ENCODE assay signal across 6 fruit fly cellular contexts in genomic region chr3L:9692892-9693551, dm6.
A peak's percentile ranks its signal among the peaks of the same experiment; 100 is the strongest.
TF ChIP-seq lines count a peak whose summit lies in the region.

No protein-coding gene starts in this region.

- TF ChIP-seq CTCF in whole organism, embryonic (GFP tag; optimal IDR thresholded peaks at IDR 0.05; lab: Kevin White, UChicago): peak; percentile 52

TF ChIP-seq in whole organism, 6 proteins besides CTCF, POLR2A, EP300 and RAD21:
- TF ChIP-seq pan (optimal IDR thresholded peaks at IDR 0.05; lab: Kevin White, UChicago): peak; percentile 92
- TF ChIP-seq usp (GFP tag; optimal IDR thresholded peaks at IDR 0.05; lab: Kevin White, UChicago): no peak
- no peak for TF ChIP-seq CG8478 (optimal IDR thresholded peaks at IDR 0.05; lab: Kevin White, UChicago)
- TF ChIP-seq EcR (GFP tag; optimal IDR thresholded peaks at IDR 0.05; lab: Kevin White, UChicago): no peak
- TF ChIP-seq psq (optimal IDR thresholded peaks at IDR 0.05; lab: Kevin White, UChicago): no peak
- peak; percentile 47 for TF ChIP-seq Dll (optimal IDR thresholded peaks at IDR 0.05; lab: Kevin White, UChicago)

TF ChIP-seq in whole organism, adult, 20 proteins besides CTCF, POLR2A, EP300 and RAD21 (continues in another document):
- TF ChIP-seq tj (GFP tag; optimal IDR thresholded peaks at IDR 0.05; lab: Kevin White, UChicago) (peak; percentile 77), pad (GFP tag; optimal IDR thresholded peaks at IDR 0.05; lab: Kevin White, UChicago) (peak; percentile 68), CG7045 (GFP tag; optimal IDR thresholded peaks at IDR 0.05; lab: Kevin White, UChicago) (peak; percentile 90), Clk (GFP tag; optimal IDR thresholded peaks at IDR 0.05; lab: Kevin White, UChicago) (peak; percentile 85), CG12768 (GFP tag; optimal IDR thresholded peaks at IDR 0.05; lab: Kevin White, UChicago) (peak; percentile 88), Crg-1 (GFP tag; optimal IDR thresholded peaks at IDR 0.05; lab: Kevin White, UChicago) (peak; percentile 80), Mnt (GFP tag; optimal IDR thresholded peaks at IDR 0.05; lab: Kevin White, UChicago) (no peak), CG33017 (tag; optimal IDR thresholded peaks at IDR 0.05; lab: Kevin White, UChicago) (peak; percentile 76), CG11617 (GFP tag; optimal IDR thresholded peaks at IDR 0.05; lab: Kevin White, UChicago) (peak; percentile 93), cnc (optimal IDR thresholded peaks at IDR 0.05; lab: Kevin White, UChicago) (no peak), CG7101 (tag; optimal IDR thresholded peaks at IDR 0.05; lab: Kevin White, UChicago) (peak; percentile 84), ovo (GFP tag; optimal IDR thresholded peaks at IDR 0.05; lab: Kevin White, UChicago) (no peak), toe (GFP tag; optimal IDR thresholded peaks at IDR 0.05; lab: Kevin White, UChicago) (peak; percentile 91), bab1 (GFP tag; optimal IDR thresholded peaks at IDR 0.05; lab: Kevin White, UChicago) (peak; percentile 75), kay (GFP tag; lab: Kevin White, UChicago; ENCODE audit: borderline replicate concordance) (no peak), CG1620 (GFP tag; optimal IDR thresholded peaks at IDR 0.05; lab: Kevin White, UChicago) (peak; percentile 73), cic (GFP tag; optimal IDR thresholded peaks at IDR 0.05; lab: Kevin White, UChicago) (no peak)

TF ChIP-seq in whole organism, embryonic, 481 proteins besides CTCF, POLR2A, EP300 and RAD21 (continues in another document):
- TF ChIP-seq CG6654 (GFP tag; optimal IDR thresholded peaks at IDR 0.05; lab: Kevin White, UChicago) (peak; percentile 91), CG10979 (tag; optimal IDR thresholded peaks at IDR 0.05; lab: Kevin White, UChicago) (peak; percentile 97), CG17612 (GFP tag; IDR thresholded peaks at IDR 0.05; lab: Robert Waterston, UW) (peak; percentile 64), onecut (GFP tag; IDR thresholded peaks at IDR 0.05; lab: Robert Waterston, UW) (peak; percentile 85), jumu (GFP tag; optimal IDR thresholded peaks at IDR 0.05; lab: Kevin White, UChicago) (peak; percentile 97), CG4854 (GFP tag; optimal IDR thresholded peaks at IDR 0.05; lab: Kevin White, UChicago) (peak; percentile 94), fd64A (GFP tag; optimal IDR thresholded peaks at IDR 0.05; lab: Kevin White, UChicago) (peak; percentile 68), CG13624 (GFP tag; optimal IDR thresholded peaks at IDR 0.05; lab: Kevin White, UChicago) (peak; percentile 98), Lpt (GFP tag; optimal IDR thresholded peaks at IDR 0.05; lab: Kevin White, UChicago) (no peak), ind (GFP tag; optimal IDR thresholded peaks at IDR 0.05; lab: Kevin White, UChicago) (peak; percentile 96), Med (GFP tag; lab: Kevin White, UChicago) (peak; percentile 99), Asciz (GFP tag; optimal IDR thresholded peaks at IDR 0.05; lab: Kevin White, UChicago) (peak; percentile 95), Blimp-1 (GFP tag; optimal IDR thresholded peaks at IDR 0.05; lab: Kevin White, UChicago) (peak; percentile 86), sob (GFP tag; IDR thresholded peaks at IDR 0.05; lab: Robert Waterston, UW) (peak; percentile 92), p53 (GFP tag; optimal IDR thresholded peaks at IDR 0.05; lab: Kevin White, UChicago) (peak; percentile 87), Sin3A (optimal IDR thresholded peaks at IDR 0.05; lab: Kevin White, UChicago) (no peak), CG17829 (tag; optimal IDR thresholded peaks at IDR 0.05; lab: Kevin White, UChicago) (peak; percentile 94), CG15269 (tag; optimal IDR thresholded peaks at IDR 0.05; lab: Kevin White, UChicago) (peak; percentile 96)

TF ChIP-seq in whole organism, prepupa, 60 proteins besides CTCF, POLR2A, EP300 and RAD21 (continues in another document):
- TF ChIP-seq net (GFP tag; optimal IDR thresholded peaks at IDR 0.05; lab: Kevin White, UChicago) (peak; percentile 96), CG16779 (tag; optimal IDR thresholded peaks at IDR 0.05; lab: Kevin White, UChicago) (peak; percentile 80), CG32006 (GFP tag; optimal IDR thresholded peaks at IDR 0.05; lab: Kevin White, UChicago) (peak; percentile 98), vri (GFP tag; optimal IDR thresholded peaks at IDR 0.05; lab: Kevin White, UChicago) (peak; percentile 84), CG6276 (GFP tag; optimal IDR thresholded peaks at IDR 0.05; lab: Kevin White, UChicago) (peak; percentile 93), Sox14 (GFP tag; optimal IDR thresholded peaks at IDR 0.05; lab: Kevin White, UChicago) (peak; percentile 97), Sox102F (GFP tag; optimal IDR thresholded peaks at IDR 0.05; lab: Kevin White, UChicago) (peak; percentile 95), Gug (GFP tag; IDR thresholded peaks at IDR 0.05; lab: Robert Waterston, UW) (peak; percentile 80; the same call in 1 of the 2 replicates), cyc (GFP tag; optimal IDR thresholded peaks at IDR 0.05; lab: Kevin White, UChicago) (peak; percentile 96), Ets21C (GFP tag; optimal IDR thresholded peaks at IDR 0.05; lab: Kevin White, UChicago) (peak; percentile 95), Eip78C (GFP tag; lab: Kevin White, UChicago) (peak; percentile 99), dac (GFP tag; optimal IDR thresholded peaks at IDR 0.05; lab: Kevin White, UChicago) (peak; percentile 92), CG6792 (GFP tag; optimal IDR thresholded peaks at IDR 0.05; lab: Kevin White, UChicago) (peak; percentile 96), Blimp-1 (GFP tag; optimal IDR thresholded peaks at IDR 0.05; lab: Kevin White, UChicago) (peak; percentile 86), spab (GFP tag; optimal IDR thresholded peaks at IDR 0.05; lab: Kevin White, UChicago) (peak; percentile 95), Eip93F (GFP tag; optimal IDR thresholded peaks at IDR 0.05; lab: Kevin White, UChicago) (peak; percentile 77), fkh (GFP tag; optimal IDR thresholded peaks at IDR 0.05; lab: Kevin White, UChicago) (peak; percentile 78), CG34406 (GFP tag; optimal IDR thresholded peaks at IDR 0.05; lab: Kevin White, UChicago) (peak; percentile 94)

TF ChIP-seq in whole organism, pupa, 21 proteins besides CTCF, POLR2A, EP300 and RAD21 (continues in another document):
- TF ChIP-seq Ets98B (GFP tag; IDR thresholded peaks at IDR 0.05; lab: Robert Waterston, UW): peak; percentile 39; the same call in 1 of the 2 replicates
- peak; percentile 86 for TF ChIP-seq CG34367 (tag; optimal IDR thresholded peaks at IDR 0.05; lab: Kevin White, UChicago)
- TF ChIP-seq fd96Ca (GFP tag; IDR thresholded peaks at IDR 0.05; lab: Robert Waterston, UW): peak; percentile 87; the same call in 2 of the 3 replicates
- TF ChIP-seq CG8301 (tag; optimal IDR thresholded peaks at IDR 0.05; lab: Kevin White, UChicago): peak; percentile 94
- TF ChIP-seq D1 (tag; optimal IDR thresholded peaks at IDR 0.05; lab: Kevin White, UChicago): peak; percentile 84
- peak; percentile 93 for TF ChIP-seq Snoo (tag; optimal IDR thresholded peaks at IDR 0.05; lab: Kevin White, UChicago)
- peak; percentile 93 for TF ChIP-seq Pif1A (GFP tag; optimal IDR thresholded peaks at IDR 0.05; lab: Kevin White, UChicago)
- TF ChIP-seq gl (tag; optimal IDR thresholded peaks at IDR 0.05; lab: Kevin White, UChicago): peak; percentile 69
- peak; percentile 83 for TF ChIP-seq CG17806 (tag; optimal IDR thresholded peaks at IDR 0.05; lab: Kevin White, UChicago)
- peak; percentile 56; the same call in 1 of the 2 replicates for TF ChIP-seq rn (GFP tag; IDR thresholded peaks at IDR 0.05; lab: Robert Waterston, UW)
- TF ChIP-seq CG12605 (GFP tag; IDR thresholded peaks at IDR 0.05; lab: Robert Waterston, UW): no peak
- TF ChIP-seq CG32121 (GFP tag; IDR thresholded peaks at IDR 0.05; lab: Robert Waterston, UW): peak; percentile 73
- TF ChIP-seq CG4496 (GFP tag; IDR thresholded peaks at IDR 0.05; lab: Robert Waterston, UW): peak; percentile 82
- peak; percentile 92 for TF ChIP-seq CG15710 (tag; optimal IDR thresholded peaks at IDR 0.05; lab: Kevin White, UChicago)
- peak; percentile 56; the same call in 1 of the 2 replicates for TF ChIP-seq CG10348 (GFP tag; IDR thresholded peaks at IDR 0.05; lab: Robert Waterston, UW)
- TF ChIP-seq Pif1B (GFP tag; optimal IDR thresholded peaks at IDR 0.05; lab: Kevin White, UChicago): peak; percentile 89
- TF ChIP-seq CG14655 (GFP tag; optimal IDR thresholded peaks at IDR 0.05; lab: Kevin White, UChicago): peak; percentile 97
- peak; percentile 95 for TF ChIP-seq CG8159 (tag; optimal IDR thresholded peaks at IDR 0.05; lab: Kevin White, UChicago)
- no peak for TF ChIP-seq EcR (GFP tag; optimal IDR thresholded peaks at IDR 0.05; lab: Kevin White, UChicago)

TF ChIP-seq in whole organism, wandering third instar larva, 38 proteins besides CTCF, POLR2A, EP300 and RAD21 (continues in another document):
- peak; percentile 85 for TF ChIP-seq Jra (GFP tag; optimal IDR thresholded peaks at IDR 0.05; lab: Kevin White, UChicago)
- peak; percentile 96 for TF ChIP-seq fru (GFP tag; optimal IDR thresholded peaks at IDR 0.05; lab: Kevin White, UChicago)
- peak; percentile 72 for TF ChIP-seq sage (GFP tag; optimal IDR thresholded peaks at IDR 0.05; lab: Kevin White, UChicago)
- TF ChIP-seq HLH106 (tag; optimal IDR thresholded peaks at IDR 0.05; lab: Kevin White, UChicago): peak; percentile 91
- TF ChIP-seq psq (GFP tag; optimal IDR thresholded peaks at IDR 0.05; lab: Kevin White, UChicago): peak; percentile 93
- TF ChIP-seq brk (GFP tag; optimal IDR thresholded peaks at IDR 0.05; lab: Kevin White, UChicago): peak; percentile 79
- peak; percentile 89 for TF ChIP-seq tai (GFP tag; optimal IDR thresholded peaks at IDR 0.05; lab: Kevin White, UChicago)
- no peak for TF ChIP-seq Myc (optimal IDR thresholded peaks at IDR 0.05; lab: Kevin White, UChicago)
- peak; percentile 71 for TF ChIP-seq Mio (GFP tag; optimal IDR thresholded peaks at IDR 0.05; lab: Kevin White, UChicago)
- TF ChIP-seq usp (GFP tag; optimal IDR thresholded peaks at IDR 0.05; lab: Kevin White, UChicago): no peak
- TF ChIP-seq foxo (GFP tag; optimal IDR thresholded peaks at IDR 0.05; lab: Kevin White, UChicago): peak; percentile 55 to 95
- peak; percentile 83 for TF ChIP-seq CG32264 (GFP tag; optimal IDR thresholded peaks at IDR 0.05; lab: Kevin White, UChicago)
- TF ChIP-seq pan (optimal IDR thresholded peaks at IDR 0.05; lab: Kevin White, UChicago): peak; percentile 75
- TF ChIP-seq GATAd (GFP tag; optimal IDR thresholded peaks at IDR 0.05; lab: Kevin White, UChicago): no peak
- TF ChIP-seq Hr83 (GFP tag; optimal IDR thresholded peaks at IDR 0.05; lab: Kevin White, UChicago; ENCODE audit: poor library complexity, severe bottlenecking): no peak
- peak; percentile 92 for TF ChIP-seq sv (GFP tag; optimal IDR thresholded peaks at IDR 0.05; lab: Kevin White, UChicago)
- TF ChIP-seq Vsx2 (GFP tag; optimal IDR thresholded peaks at IDR 0.05; lab: Kevin White, UChicago; ENCODE audit: partially characterized antibody): no peak
- TF ChIP-seq Hnf4 (GFP tag; optimal IDR thresholded peaks at IDR 0.05; lab: Kevin White, UChicago): peak; percentile 80
- TF ChIP-seq Dif (GFP tag; optimal IDR thresholded peaks at IDR 0.05; lab: Kevin White, UChicago; ENCODE audit: partially characterized antibody): no peak
- TF ChIP-seq dmrt93B (GFP tag; optimal IDR thresholded peaks at IDR 0.05; lab: Kevin White, UChicago): peak; percentile 94
- TF ChIP-seq Hr78 (GFP tag; optimal IDR thresholded peaks at IDR 0.05; lab: Kevin White, UChicago): no peak
- TF ChIP-seq rgr (GFP tag; optimal IDR thresholded peaks at IDR 0.05; lab: Kevin White, UChicago): peak; percentile 93
